Fruit fly (Drosophila melanogaster): ENCODE data around the gene CG4069.
A peak's percentile ranks its signal among the peaks of the same experiment; 100 is the strongest.

Gene CG4069

DNA sequence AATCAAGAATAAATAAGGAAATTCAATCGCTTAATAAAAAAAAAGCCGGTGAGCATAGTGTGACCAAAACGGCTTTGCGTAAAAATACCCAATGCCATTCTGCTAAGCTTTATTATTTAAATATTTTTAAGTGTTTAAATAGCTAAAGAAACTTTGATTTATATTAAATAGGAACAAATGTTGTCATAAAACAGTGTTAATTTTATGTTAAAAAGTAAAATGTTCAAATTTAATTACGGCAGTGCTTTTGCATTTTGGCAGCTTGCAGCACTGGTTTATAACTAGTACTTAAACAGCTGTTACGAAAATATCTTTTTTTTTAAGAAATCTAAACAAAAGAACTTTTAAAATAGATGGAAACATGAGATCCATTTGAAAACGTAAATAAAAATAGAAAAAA lies 35.9 kb downstream of the CG4069 start, which contains the start of the genes CG10638 and CG10681 (continued):
- TF ChIP-seq Myb (GFP tag; optimal IDR thresholded peaks at IDR 0.05): peak; percentile 32
- TF ChIP-seq CG13424 (tag; optimal IDR thresholded peaks at IDR 0.05): peak; percentile 42
- no peak for TF ChIP-seq cad (GFP tag; optimal IDR thresholded peaks at IDR 0.05)
- TF ChIP-seq Max (GFP tag; optimal IDR thresholded peaks at IDR 0.05): peak; percentile 65
- peak; percentile 33 for TF ChIP-seq Sox102F (GFP tag; optimal IDR thresholded peaks at IDR 0.05)
- TF ChIP-seq CG4820 (GFP tag; optimal IDR thresholded peaks at IDR 0.05): peak; percentile 34
- peak; percentile 46 for TF ChIP-seq CG2678 (tag; optimal IDR thresholded peaks at IDR 0.05)
- no peak for TF ChIP-seq sens-2 (GFP tag; IDR thresholded peaks at IDR 0.05)
- no peak for TF ChIP-seq CG9817 (tag; optimal IDR thresholded peaks at IDR 0.05)
- TF ChIP-seq nerfin-1 (tag; optimal IDR thresholded peaks at IDR 0.05): peak; percentile 13
- TF ChIP-seq vvl (GFP tag; IDR thresholded peaks at IDR 0.05): peak; percentile 50
- TF ChIP-seq row (GFP tag; IDR thresholded peaks at IDR 0.05): peak; percentile 64
- TF ChIP-seq CG8388 (GFP tag; optimal IDR thresholded peaks at IDR 0.05): peak; percentile 27
- TF ChIP-seq CG9932 (GFP tag; IDR thresholded peaks at IDR 0.05): peak; percentile 62
- TF ChIP-seq gfzf (GFP tag; optimal IDR thresholded peaks at IDR 0.05): peak; percentile 68
- no peak for TF ChIP-seq bab2 (GFP tag; optimal IDR thresholded peaks at IDR 0.05)
- TF ChIP-seq CG31365 (tag; optimal IDR thresholded peaks at IDR 0.05): no peak
- peak; percentile 46 for TF ChIP-seq Hsf (GFP tag; optimal IDR thresholded peaks at IDR 0.05)
- TF ChIP-seq CG14710 (tag; optimal IDR thresholded peaks at IDR 0.05): peak; percentile 81
- TF ChIP-seq CG10147 (GFP tag; optimal IDR thresholded peaks at IDR 0.05): peak; percentile 36
- TF ChIP-seq Hmr (GFP tag; optimal IDR thresholded peaks at IDR 0.05): peak; percentile 13
- peak; percentile 25 for TF ChIP-seq Fer3 (tag; optimal IDR thresholded peaks at IDR 0.05)
- TF ChIP-seq z (GFP tag; IDR thresholded peaks at IDR 0.05): no peak
- TF ChIP-seq nom (GFP tag; optimal IDR thresholded peaks at IDR 0.05): peak; percentile 30
- TF ChIP-seq CG32772 (GFP tag; IDR thresholded peaks at IDR 0.05): peak; percentile 53
- TF ChIP-seq onecut (GFP tag; IDR thresholded peaks at IDR 0.05): no peak
- peak; percentile 14 for TF ChIP-seq CG1602 (GFP tag; optimal IDR thresholded peaks at IDR 0.05)
- TF ChIP-seq CG11504 (tag; optimal IDR thresholded peaks at IDR 0.05): peak; percentile 58
- TF ChIP-seq prd (optimal IDR thresholded peaks at IDR 0.05): no peak
- no peak for TF ChIP-seq prd (GFP tag; IDR thresholded peaks at IDR 0.05)
- TF ChIP-seq stwl (tag; optimal IDR thresholded peaks at IDR 0.05): peak; percentile 86
- TF ChIP-seq Nf-YC (tag; optimal IDR thresholded peaks at IDR 0.05): peak; percentile 49
- TF ChIP-seq CG6854 (GFP tag; optimal IDR thresholded peaks at IDR 0.05): no peak
- TF ChIP-seq Dll (GFP tag; IDR thresholded peaks at IDR 0.05; ENCODE audit: partially characterized antibody): 0 out of 4 replicates have a peak, but pooled peaks have one; percentile 11
- no peak for TF ChIP-seq CG10366 (GFP tag; IDR thresholded peaks at IDR 0.05)
- TF ChIP-seq D19A (tag; optimal IDR thresholded peaks at IDR 0.05): peak; percentile 34
- no peak for TF ChIP-seq CG2875 (GFP tag; optimal IDR thresholded peaks at IDR 0.05)
- TF ChIP-seq CG17361 (GFP tag; IDR thresholded peaks at IDR 0.05): 0 out of 3 replicates have a peak, but pooled peaks have one; percentile 43
- TF ChIP-seq rib (GFP tag; IDR thresholded peaks at IDR 0.05): no peak
- peak; percentile 27 for TF ChIP-seq ind (GFP tag; optimal IDR thresholded peaks at IDR 0.05)
- TF ChIP-seq lab (GFP tag; optimal IDR thresholded peaks at IDR 0.05): peak; percentile 15
- TF ChIP-seq CG3726 (GFP tag; IDR thresholded peaks at IDR 0.05): no peak
- no peak for TF ChIP-seq so (GFP tag; IDR thresholded peaks at IDR 0.05)
- no peak for TF ChIP-seq Optix (GFP tag; IDR thresholded peaks at IDR 0.05)
- TF ChIP-seq CG7556 (GFP tag; optimal IDR thresholded peaks at IDR 0.05): peak; percentile 17
- TF ChIP-seq E2f2 (GFP tag; IDR thresholded peaks at IDR 0.05): peak; percentile 51; the same call in 1 of the 2 replicates
- no peak for TF ChIP-seq abd-A (tag; optimal IDR thresholded peaks at IDR 0.05)
- peak; percentile 67 for TF ChIP-seq CG3847 (GFP tag; IDR thresholded peaks at IDR 0.05)
- peak; percentile 37; the same call in 1 of the 2 replicates for TF ChIP-seq sob (GFP tag; IDR thresholded peaks at IDR 0.05)
- TF ChIP-seq YL-1 (GFP tag; optimal IDR thresholded peaks at IDR 0.05): peak; percentile 81
- TF ChIP-seq CTCF (GFP tag; optimal IDR thresholded peaks at IDR 0.05): peak; percentile 2
- peak; percentile 24 for TF ChIP-seq Asciz (GFP tag; optimal IDR thresholded peaks at IDR 0.05)
